4 worm cellular contexts compared by ENCODE assay signal in the genomic region with DNA sequence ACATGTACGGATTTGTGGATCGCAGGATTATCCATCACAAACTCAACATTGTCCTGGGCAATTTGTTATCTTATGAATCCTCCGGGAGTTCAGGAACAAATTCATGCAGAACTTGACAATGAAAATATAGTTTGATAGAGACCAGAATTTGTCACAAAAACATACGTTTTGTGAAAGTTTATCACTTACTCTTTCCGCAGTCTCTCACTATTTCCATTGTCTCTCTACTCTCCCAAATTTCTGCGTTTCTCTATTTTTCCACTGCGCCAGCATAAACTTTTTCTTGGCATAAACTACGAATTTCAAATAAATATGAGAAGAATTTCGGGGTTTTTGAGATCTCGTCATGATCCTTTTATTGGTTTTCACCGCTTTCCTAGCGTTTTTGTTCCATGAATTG.
A peak's percentile ranks its signal among the peaks of the same experiment; 100 is the strongest.
TF ChIP-seq lines count a peak whose summit lies in the region.

A gene (plus strand): TSS at position 149 of the 400 bp plus-strand sequence.

TF ChIP-seq in whole organism, L1 larva, 84 proteins besides CTCF, POLR2A, EP300 and RAD21:
- TF ChIP-seq blmp-1 (tag; optimal IDR thresholded peaks at IDR 0.05; lab: Kevin White, UChicago) (peak; percentile 48), nhr-20 (tag; optimal IDR thresholded peaks at IDR 0.05; lab: Kevin White, UChicago) (peak; percentile 17), elt-3 (tag; optimal IDR thresholded peaks at IDR 0.05; lab: Kevin White, UChicago) (peak in 1 of 6 experiments; percentile 21), lin-14 (GFP tag; optimal IDR thresholded peaks at IDR 0.05; lab: Kevin White, UChicago) (peak; percentile 56), skn-1 (tag; optimal IDR thresholded peaks at IDR 0.05; lab: Kevin White, UChicago) (no peak), Y116A8C.19 (tag; optimal IDR thresholded peaks at IDR 0.05; lab: Kevin White, UChicago; ENCODE audit: borderline replicate concordance) (no peak)

TF ChIP-seq in whole organism, L3 larva, 47 proteins besides CTCF, POLR2A, EP300 and RAD21:
- TF ChIP-seq elt-2 (tag; optimal IDR thresholded peaks at IDR 0.05; lab: Kevin White, UChicago) (peak; percentile 18), snpc-4 (tag; optimal IDR thresholded peaks at IDR 0.05; lab: Kevin White, UChicago) (no peak)

TF ChIP-seq in whole organism, L4 larva, 104 proteins besides CTCF, POLR2A, EP300 and RAD21:
- TF ChIP-seq nhr-28 (tag; optimal IDR thresholded peaks at IDR 0.05; lab: Kevin White, UChicago) = peak; percentile 84
- TF ChIP-seq daf-16 (GFP tag; optimal IDR thresholded peaks at IDR 0.05; lab: Kevin White, UChicago) = no peak
- TF ChIP-seq daf-16 (tag; optimal IDR thresholded peaks at IDR 0.05; lab: Kevin White, UChicago) = peak; percentile 9
- TF ChIP-seq ceh-44 (GFP tag; IDR thresholded peaks at IDR 0.05; lab: Robert Waterston, UW) = no peak
- peak; percentile 28; the same call in 1 of the 2 replicates for TF ChIP-seq dmd-6 (GFP tag; IDR thresholded peaks at IDR 0.05; lab: Robert Waterston, UW)

TF ChIP-seq in whole organism, young adult, 124 proteins besides CTCF, POLR2A, EP300 and RAD21:
- no peak for TF ChIP-seq F52B5.7 (tag; optimal IDR thresholded peaks at IDR 0.05; lab: Kevin White, UChicago)
- peak; percentile 41; the same call in 1 of the 2 replicates for TF ChIP-seq hmg-1.2 (GFP tag; IDR thresholded peaks at IDR 0.05; lab: Robert Waterston, UW)
- no peak for TF ChIP-seq snpc-1.3 (tag; optimal IDR thresholded peaks at IDR 0.05; lab: Kevin White, UChicago; ENCODE audit: insufficient read depth)
- TF ChIP-seq let-526 (GFP tag; IDR thresholded peaks at IDR 0.05; lab: Robert Waterston, UW) = no peak
